Worm (Caenorhabditis elegans): ENCODE results near the gene odr-1.

Gene odr-1

ce11 chrX:13499923-13500322, 50.9 kb downstream of the odr-1 start:
- no peak for TF ChIP-seq nhr-76 (tag; optimal IDR thresholded peaks at IDR 0.05)
- TF ChIP-seq hlh-30 (tag; optimal IDR thresholded peaks at IDR 0.05; ENCODE audit: insufficient read depth): peak; percentile 42

- TF ChIP-seq ces-1 (GFP tag; optimal IDR thresholded peaks at IDR 0.05) (peak; percentile 76), ctbp-1 (GFP tag; IDR thresholded peaks at IDR 0.05) (0 out of 2 replicates have a peak, but pooled peaks have one; percentile 25), attf-4 (tag; optimal IDR thresholded peaks at IDR 0.05) (no peak), F26F4.8 (GFP tag; conservative IDR thresholded peaks at IDR 0.05) (no peak), lsy-2 (tag; optimal IDR thresholded peaks at IDR 0.05) (peak in 1 of 2 experiments; percentile 5), fkh-10 (GFP tag; optimal IDR thresholded peaks at IDR 0.05) (peak; percentile 71)
These were observed 51.7 kb downstream of the odr-1 start for ce11 chrX:13499098-13499497.

All from whole organism, L4 larva.